Worm (Caenorhabditis elegans) whole organism, dauer: ENCODE measurements around the gene lbp-1.

Source experiments
- unc-62 ChIP-seq: sonication (generic microtip); optimal IDR thresholded peaks from 2 replicates; lab custom pipeline; 2017; ENCODE audit warnings: missing biosample characterization, missing genetic modification reagents, missing genetic modification characterization

lbp-1 gene

DNA sequence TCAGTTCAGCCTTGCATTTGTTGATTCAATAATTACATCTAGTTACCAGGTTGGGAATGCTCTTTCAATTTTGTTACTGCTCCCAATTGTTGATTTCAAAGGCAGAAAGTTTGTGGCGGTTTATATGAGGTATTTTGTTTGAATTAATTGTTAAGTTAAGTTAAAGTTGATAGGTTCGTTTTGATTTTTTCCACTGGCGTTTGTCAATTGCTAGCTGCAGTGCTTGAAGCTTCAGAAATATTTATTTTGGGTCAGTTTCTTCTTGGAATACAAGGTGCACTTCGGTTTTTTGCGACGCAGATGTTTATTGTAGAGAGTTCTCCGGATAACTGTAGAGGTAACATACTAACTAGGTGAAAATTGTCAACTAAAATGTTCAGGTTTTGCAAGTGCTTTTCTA lies 42.8 kb downstream of the lbp-1 start, which contains the start of gene F11D5.5:
Gene F11D5.5 (plus strand): TSS at position 301 of the 400 bp plus-strand sequence.
- no peak for TF ChIP-seq unc-62

DNA sequence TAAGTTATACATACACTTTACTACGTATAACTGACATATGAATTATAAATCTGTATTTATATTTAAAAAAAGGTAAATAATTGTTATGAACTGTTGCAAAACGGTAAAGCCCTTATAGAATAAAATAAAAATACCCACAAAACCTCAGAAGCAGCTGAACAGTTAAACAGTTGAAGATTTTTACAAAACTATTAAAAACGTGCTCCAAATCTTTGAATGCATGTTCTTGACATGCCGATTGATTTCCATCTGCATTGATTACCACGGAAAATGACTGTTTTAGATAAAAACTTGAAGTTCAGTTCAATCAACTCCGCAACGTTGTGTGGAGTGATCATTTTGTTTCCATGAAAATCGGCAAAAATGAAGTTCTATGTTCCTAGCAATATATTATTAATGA lies 45.1 kb downstream of the lbp-1 start, which contains the start of gene F11D5.7:
Gene F11D5.7 (plus strand): TSS at position 301 of the 400 bp plus-strand sequence.
- TF ChIP-seq unc-62, result no peak

DNA sequence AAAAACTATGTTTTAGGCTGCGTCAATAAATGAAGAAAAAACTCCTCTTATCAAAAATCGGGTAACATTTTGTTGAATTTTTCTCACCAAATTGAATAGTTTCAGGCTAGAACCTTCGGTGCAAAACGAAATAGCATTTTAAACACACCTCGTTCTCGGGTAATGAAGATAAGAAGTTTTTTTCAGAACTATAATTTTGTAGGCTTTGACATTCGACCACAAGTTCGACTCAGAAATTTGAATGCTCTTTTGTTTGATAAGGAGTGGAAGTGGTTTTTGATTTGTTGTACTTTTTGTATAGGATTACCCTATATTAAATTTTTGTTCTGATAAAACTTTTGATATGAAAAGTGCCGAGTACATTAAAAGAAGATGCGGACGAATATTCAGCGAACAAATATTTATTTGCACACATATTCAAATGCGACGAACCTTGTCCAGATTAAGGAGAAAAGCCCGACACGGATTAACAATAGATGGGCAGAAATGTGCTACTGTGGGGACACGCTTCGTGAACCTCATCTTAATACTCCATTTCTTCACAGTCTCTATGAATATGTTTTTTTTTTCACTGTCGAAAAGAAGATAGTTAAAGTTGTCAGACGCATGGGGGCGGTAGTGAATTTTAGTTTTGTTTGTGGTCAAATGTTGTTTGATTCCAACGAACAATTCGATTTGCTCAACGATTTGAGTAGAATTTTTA lies 47.8 kb downstream of the lbp-1 start:
- TF ChIP-seq unc-62, result no peak
